Worm (Caenorhabditis elegans): ENCODE results near the gene Y61A9LA.7.

ce11 chrV:4546854-4547253 lies 12.7 kb downstream of the Y61A9LA.7 start:
- TF ChIP-seq skn-1 (tag; optimal IDR thresholded peaks at IDR 0.05) (no peak), ama-1 (optimal IDR thresholded peaks at IDR 0.05) (no peak), lin-39 (tag; optimal IDR thresholded peaks at IDR 0.05) (no peak)

All from whole organism, L3 larva.